Fruit fly (Drosophila melanogaster) whole organism: ENCODE measurements around the gene CG9452.

ENCODE experiments used
- Dll ChIP-seq: fragments of >200 bp; optimal IDR thresholded peaks from 2 replicates; lab custom pipeline; 2017
- EcR ChIP-seq, 2 experiments: fragments of >200 bp; optimal IDR thresholded peaks; 2 replicates each; lab custom pipeline; 2017; ENCODE audit warnings: missing biosample characterization in 2 of 2, missing genetic modification characterization in 2 of 2, missing genetic modification reagents in 2 of 2

DNA sequence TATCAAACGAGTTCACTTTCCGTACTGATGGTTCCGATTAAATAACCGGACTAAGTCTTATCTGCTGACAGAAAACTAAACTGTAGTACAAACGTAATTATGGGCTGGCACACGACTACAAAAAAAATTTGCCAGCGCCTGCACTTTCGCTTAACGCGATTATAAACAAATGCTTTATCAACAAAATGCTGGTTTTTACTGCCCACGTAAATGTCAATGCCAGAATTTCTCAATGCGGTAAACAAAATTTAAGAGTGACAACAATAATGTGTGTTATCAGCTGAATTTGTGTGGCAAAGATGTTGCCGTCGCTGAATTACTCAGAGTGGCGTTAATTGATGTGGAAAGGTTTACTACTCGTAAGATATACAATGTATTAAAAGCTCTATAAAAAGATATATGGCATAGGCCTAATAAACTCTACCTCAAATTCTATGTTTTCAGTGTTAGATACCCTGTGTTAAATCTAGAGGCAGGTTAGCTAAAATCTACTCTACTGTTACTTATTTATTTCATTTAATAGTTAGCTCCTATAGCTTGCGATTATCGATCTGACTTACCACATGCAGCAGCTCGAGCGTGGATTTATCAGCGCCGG is 7.6 kb downstream of the CG9452 start:
- TF ChIP-seq EcR (GFP tag; optimal IDR thresholded peaks at IDR 0.05; lab: Kevin White, UChicago) (no peak), Dll (lab: Kevin White, UChicago) (no peak)
